Fruit fly (Drosophila melanogaster) whole organism, wandering third instar larva: ENCODE data around the gene Task6.

Source experiments
- Abd-B ChIP-seq: fragments of >200 bp; optimal IDR thresholded peaks from 2 replicates; lab custom pipeline; 2017; ENCODE audit warnings: missing biosample characterization, missing genetic modification characterization
- CG32264 ChIP-seq: fragments of 200-800 bp; sonication (Bioruptor generic); optimal IDR thresholded peaks from 2 replicates; lab custom pipeline; 2016; ENCODE audit warnings: missing biosample characterization, missing genetic modification characterization
- CG9705 ChIP-seq: fragments of 200-800 bp; sonication (Bioruptor generic); optimal IDR thresholded peaks from 2 replicates; lab custom pipeline; 2018; ENCODE audit warnings: missing biosample characterization, mild to moderate bottlenecking, missing genetic modification characterization
- Dfd ChIP-seq: fragments of >200 bp; optimal IDR thresholded peaks from 2 replicates; lab custom pipeline; 2017; ENCODE audit warnings: missing biosample characterization, missing genetic modification characterization
- Dif ChIP-seq: fragments of 200-275, 200-300 bp; sonication (Bioruptor generic); optimal IDR thresholded peaks from 2 replicates; lab custom pipeline; 2018; ENCODE audit warnings: missing biosample characterization, missing genetic modification characterization; ENCODE audit not compliant: partially characterized antibody
- GATAd ChIP-seq: sonication (Bioruptor generic); optimal IDR thresholded peaks from 2 replicates; lab custom pipeline; 2016; ENCODE audit warnings: missing biosample characterization, missing genetic modification characterization
- Hnf4 ChIP-seq: fragments of 200-800 bp; sonication (Bioruptor generic); optimal IDR thresholded peaks from 2 replicates; lab custom pipeline; 2016; ENCODE audit warnings: missing biosample characterization, mild to moderate bottlenecking, missing genetic modification characterization
- Hr83 ChIP-seq: fragments of 200-300 bp; sonication (Bioruptor generic); optimal IDR thresholded peaks from 2 replicates; lab custom pipeline; 2016; ENCODE audit warnings: missing biosample characterization, mild to moderate bottlenecking, missing genetic modification characterization, moderate library complexity; ENCODE audit not compliant: poor library complexity, severe bottlenecking
- Jra ChIP-seq: sonication (Bioruptor generic); optimal IDR thresholded peaks from 2 replicates; lab custom pipeline; 2016; ENCODE audit warnings: missing biosample characterization, missing genetic modification characterization
- Mio ChIP-seq: sonication (Bioruptor generic); optimal IDR thresholded peaks from 2 replicates; lab custom pipeline; 2016; ENCODE audit warnings: missing biosample characterization, missing genetic modification characterization
- Myc ChIP-seq: fragments of >200 bp; optimal IDR thresholded peaks from 2 replicates; lab custom pipeline; 2017
- N ChIP-seq: fragments of >200 bp; optimal IDR thresholded peaks from 2 replicates; lab custom pipeline; 2018; ENCODE audit warnings: missing biosample characterization, missing external identifiers, missing genetic modification characterization
- OdsH ChIP-seq: fragments of 200-800 bp; sonication (Bioruptor generic); optimal IDR thresholded peaks from 2 replicates; lab custom pipeline; 2016; ENCODE audit warnings: missing biosample characterization, mild to moderate bottlenecking, missing genetic modification characterization
- Rel ChIP-seq, 2 experiments: fragments of 200-800 bp; sonication (Bioruptor generic) in 1 of 2; optimal IDR thresholded peaks; 2 replicates in 1 of 2; 3 replicates in 1 of 2; lab custom pipeline; 2016 to 2019; ENCODE audit warnings: mild to moderate bottlenecking in 2 of 2, missing biosample characterization in 2 of 2, missing genetic modification characterization in 2 of 2, moderate library complexity in 1 of 2
- Sp1 ChIP-seq: fragments of 200-800 bp; sonication (Bioruptor generic); optimal IDR thresholded peaks from 3 replicates; lab custom pipeline; 2019; ENCODE audit warnings: missing biosample characterization, mild to moderate bottlenecking, missing genetic modification characterization, moderate library complexity
- Vsx2 ChIP-seq: fragments of 200-300, 225-300 bp; sonication (Bioruptor generic); optimal IDR thresholded peaks from 2 replicates; lab custom pipeline; 2018; ENCODE audit warnings: missing biosample characterization, missing genetic modification characterization; ENCODE audit not compliant: partially characterized antibody
- br ChIP-seq: fragments of 200-800 bp; sonication (Bioruptor generic); optimal IDR thresholded peaks from 2 replicates; lab custom pipeline; 2016; ENCODE audit warnings: missing biosample characterization, missing genetic modification characterization
- brk ChIP-seq: fragments of 200-800 bp; sonication (Bioruptor generic); optimal IDR thresholded peaks from 2 replicates; lab custom pipeline; 2016; ENCODE audit warnings: missing biosample characterization, mild to moderate bottlenecking, missing genetic modification characterization
- dl ChIP-seq, 2 experiments: fragments of 175-275, 200-275 bp in 1 of 2; fragments of 200-275 bp in 1 of 2; sonication (Bioruptor generic); optimal IDR thresholded peaks; lab custom pipeline; 2018; ENCODE audit warnings: mild to moderate bottlenecking in 2 of 2, missing biosample characterization in 2 of 2, missing genetic modification characterization in 2 of 2, moderate library complexity in 2 of 2; ENCODE audit not compliant: partially characterized antibody in 2 of 2, insufficient read depth in 1 of 2
- dmrt93B ChIP-seq: fragments of 200-800 bp; sonication (Bioruptor generic); optimal IDR thresholded peaks from 2 replicates; lab custom pipeline; 2018; ENCODE audit warnings: missing biosample characterization, mild to moderate bottlenecking, missing genetic modification characterization
- dsf ChIP-seq: sonication (Bioruptor generic); optimal IDR thresholded peaks from 2 replicates; lab custom pipeline; 2016; ENCODE audit warnings: missing biosample characterization, missing genetic modification characterization, borderline replicate concordance
- ey ChIP-seq: fragments of 200-800 bp; sonication (Bioruptor generic); optimal IDR thresholded peaks from 2 replicates; lab custom pipeline; 2016; ENCODE audit warnings: missing biosample characterization, missing genetic modification characterization
- foxo ChIP-seq, 2 experiments: fragments of 200-800 bp; sonication (Bioruptor generic); optimal IDR thresholded peaks; 2 replicates in 1 of 2; 3 replicates in 1 of 2; lab custom pipeline; 2016 to 2017; ENCODE audit warnings: missing biosample characterization in 2 of 2, missing genetic modification characterization in 2 of 2
- jim ChIP-seq: fragments of 175-275, 200-325 bp; sonication (Bioruptor generic); optimal IDR thresholded peaks from 2 replicates; lab custom pipeline; 2016; ENCODE audit warnings: missing biosample characterization, mild to moderate bottlenecking, missing genetic modification characterization
- lola ChIP-seq: fragments of >200 bp; optimal IDR thresholded peaks from 2 replicates; lab custom pipeline; 2017; ENCODE audit warnings: missing biosample characterization, missing genetic modification characterization
- pan ChIP-seq: fragments of >200 bp; optimal IDR thresholded peaks from 2 replicates; lab custom pipeline; 2017
- psq ChIP-seq: fragments of 200-800 bp; sonication (Bioruptor generic); optimal IDR thresholded peaks from 3 replicates; lab custom pipeline; 2017; ENCODE audit warnings: missing biosample characterization, mild to moderate bottlenecking, missing genetic modification characterization, moderate library complexity
- rgr ChIP-seq: fragments of 200-800 bp; sonication (Bioruptor generic); optimal IDR thresholded peaks from 3 replicates; lab custom pipeline; 2016; ENCODE audit warnings: missing biosample characterization, mild to moderate bottlenecking, missing genetic modification characterization
- sage ChIP-seq: fragments of 200-800 bp; sonication (Bioruptor generic); optimal IDR thresholded peaks from 2 replicates; lab custom pipeline; 2016; ENCODE audit warnings: missing biosample characterization, mild to moderate bottlenecking, missing genetic modification characterization
- sv ChIP-seq: fragments of 200-800 bp; sonication (Bioruptor generic); optimal IDR thresholded peaks from 3 replicates; lab custom pipeline; 2016; ENCODE audit warnings: missing biosample characterization, missing genetic modification characterization
- usp ChIP-seq: fragments of >200 bp; optimal IDR thresholded peaks from 2 replicates; lab custom pipeline; 2017; ENCODE audit warnings: missing biosample characterization, missing genetic modification characterization
- woc ChIP-seq: sonication (Bioruptor generic); optimal IDR thresholded peaks from 2 replicates; lab custom pipeline; 2016; ENCODE audit warnings: missing biosample characterization, mild to moderate bottlenecking, missing genetic modification characterization

Gene Task6

DNA sequence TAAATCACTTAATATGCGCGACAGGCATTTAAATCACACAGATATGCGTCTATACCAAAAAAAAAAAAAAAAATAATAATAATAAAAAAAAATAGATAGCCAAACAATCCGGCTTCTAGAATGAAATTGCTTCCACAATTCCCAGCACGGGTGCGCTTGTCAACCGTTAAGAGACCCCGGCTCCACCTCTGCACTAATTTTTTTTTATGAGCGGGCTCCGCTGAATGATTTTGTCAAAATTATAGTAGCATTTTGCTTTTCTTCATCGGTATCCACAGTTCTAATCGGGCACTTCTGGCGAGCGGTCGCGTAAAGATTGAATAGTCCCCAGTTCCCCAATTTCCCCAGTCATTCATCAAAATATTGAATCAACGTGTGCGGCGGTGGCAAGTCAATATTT lies 32.1 kb upstream of the Task6 start, which contains the start of gene Adgf-C:
TSS of gene Adgf-C (plus strand) at position 301 of the 400 bp plus-strand sequence.
- TF ChIP-seq Vsx2 (GFP tag; lab: Kevin White, UChicago): no peak
- no peak for TF ChIP-seq br
- no peak for TF ChIP-seq brk (GFP tag; lab: Kevin White, UChicago)
- no peak for TF ChIP-seq pan (lab: Kevin White, UChicago)
- no peak for TF ChIP-seq foxo (GFP tag; optimal IDR thresholded peaks at IDR 0.05; lab: Kevin White, UChicago)
- no peak for TF ChIP-seq Dfd (GFP tag; lab: Kevin White, UChicago)
- TF ChIP-seq sv (GFP tag; lab: Kevin White, UChicago): no peak
- no peak for TF ChIP-seq OdsH (GFP tag; lab: Kevin White, UChicago)
- no peak for TF ChIP-seq rgr
- TF ChIP-seq N: no peak
- TF ChIP-seq dmrt93B (GFP tag; lab: Kevin White, UChicago): no peak
- no peak for TF ChIP-seq ey
- no peak for TF ChIP-seq Myc (lab: Kevin White, UChicago)
- TF ChIP-seq CG32264 (GFP tag; lab: Kevin White, UChicago): no peak
- no peak for TF ChIP-seq lola
- TF ChIP-seq Mio: no peak

DNA sequence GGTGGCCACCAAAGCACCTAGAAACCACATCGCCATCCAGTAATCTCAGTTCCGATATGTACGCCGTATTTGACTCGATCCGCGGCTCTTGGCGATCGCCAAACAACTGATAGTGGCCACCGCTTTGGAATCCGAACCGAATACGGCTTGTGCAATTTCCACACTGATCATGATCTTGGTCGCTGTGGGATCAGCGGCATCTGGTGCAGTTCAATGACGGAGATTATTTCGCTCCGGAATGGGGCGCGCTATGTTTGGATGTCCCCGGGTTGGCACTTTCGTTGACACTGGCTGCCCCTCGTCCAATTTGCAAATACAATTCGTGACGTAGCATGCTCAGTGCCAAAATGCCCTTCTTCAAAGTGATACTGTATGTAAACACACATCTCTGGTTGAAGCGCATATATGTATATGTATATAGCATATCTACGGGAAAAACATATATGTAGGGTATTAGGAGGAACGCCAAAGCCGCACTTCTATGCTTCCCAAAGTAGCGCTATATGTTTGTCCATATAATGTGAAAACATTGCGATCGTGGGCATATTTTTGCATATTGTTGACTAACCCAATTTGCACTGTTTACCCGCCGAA lies 31.0 kb upstream of the Task6 start, which contains the start of gene Adgf-D:
TSS of gene Adgf-D (minus strand) at position 111 of the 594 bp plus-strand sequence.
- TF ChIP-seq Rel (GFP tag; optimal IDR thresholded peaks at IDR 0.05; lab: Kevin White, UChicago) (no peak), Rel (tag; optimal IDR thresholded peaks at IDR 0.05; lab: Kevin White, UChicago) (peak; percentile 55), Dif (GFP tag; lab: Kevin White, UChicago) (no peak), sage (GFP tag; lab: Kevin White, UChicago) (no peak), dsf (no peak)
- TF ChIP-seq, all 38 proteins: peak for 1

DNA sequence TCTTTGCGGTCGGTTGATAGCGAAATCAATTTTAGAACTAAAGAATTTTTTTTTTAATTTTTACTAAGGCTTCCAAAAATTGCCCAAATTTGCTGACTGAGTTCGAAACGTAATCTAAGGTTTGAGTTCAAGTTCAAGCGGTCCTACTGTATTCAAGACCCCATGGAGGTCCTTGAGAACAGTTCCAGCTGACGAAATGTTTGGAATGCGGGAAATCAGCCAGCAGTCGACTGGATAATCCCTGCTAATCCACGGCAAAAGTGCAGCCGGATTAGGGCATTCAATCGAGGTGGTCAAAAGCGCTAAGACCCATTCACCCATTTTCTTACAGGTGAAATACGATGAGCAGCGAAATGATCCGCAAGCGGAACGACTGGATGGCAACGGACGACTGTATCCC lies 26.4 kb upstream of the Task6 start, which contains the start of gene f-cup:
TSS of gene f-cup (minus strand) at position 101 of the 400 bp plus-strand sequence.
- TF ChIP-seq foxo (GFP tag; optimal IDR thresholded peaks at IDR 0.05; lab: Kevin White, UChicago): no peak
- TF ChIP-seq jim (GFP tag; lab: Kevin White, UChicago): no peak
- no peak for TF ChIP-seq CG32264 (GFP tag; lab: Kevin White, UChicago)
- no peak for TF ChIP-seq N
- TF ChIP-seq dmrt93B (GFP tag; lab: Kevin White, UChicago): no peak
- no peak for TF ChIP-seq Abd-B
- TF ChIP-seq psq: no peak
- no peak for TF ChIP-seq br
- TF ChIP-seq pan (lab: Kevin White, UChicago): no peak
- TF ChIP-seq usp: no peak
- no peak for TF ChIP-seq Hr83 (GFP tag; lab: Kevin White, UChicago)
- TF ChIP-seq, all 38 proteins: peak for 0

DNA sequence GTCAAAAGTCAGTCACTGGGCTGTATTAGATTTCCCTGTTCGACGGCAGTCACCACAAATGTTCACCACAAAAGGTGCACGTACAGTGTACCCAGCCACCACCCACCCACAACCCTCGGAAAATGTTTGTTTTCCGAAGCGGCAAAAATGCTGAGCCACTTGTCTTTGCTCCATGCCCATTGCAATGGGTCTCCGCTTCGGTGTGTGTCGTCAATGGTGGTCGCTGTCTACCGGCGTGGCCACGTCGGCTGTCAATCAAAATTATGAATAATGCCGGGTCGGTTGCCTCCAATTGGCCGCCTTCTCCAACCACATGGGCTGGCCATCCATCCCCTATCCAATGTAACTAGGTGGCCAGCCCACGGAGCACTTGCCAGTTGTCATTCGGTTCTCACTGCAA lies 25.9 kb upstream of the Task6 start, which contains the start of gene ninaB:
TSS of gene ninaB (plus strand) at position 374 of the 400 bp plus-strand sequence.
- TF ChIP-seq Dfd (GFP tag; lab: Kevin White, UChicago) (no peak), woc (GFP tag; lab: Kevin White, UChicago) (no peak), GATAd (GFP tag; lab: Kevin White, UChicago) (no peak), brk (GFP tag; lab: Kevin White, UChicago) (no peak), Mio (no peak), Sp1 (GFP tag; lab: Kevin White, UChicago) (no peak), ey (no peak), Jra (GFP tag; lab: Kevin White, UChicago) (no peak), sage (GFP tag; lab: Kevin White, UChicago) (no peak), CG9705 (GFP tag; lab: Kevin White, UChicago) (no peak), Abd-B (no peak), Hnf4 (GFP tag; lab: Kevin White, UChicago) (no peak), Vsx2 (GFP tag; lab: Kevin White, UChicago) (no peak), dl (GFP tag; optimal IDR thresholded peaks at IDR 0.05; lab: Kevin White, UChicago; ENCODE audit: insufficient read depth in 1 of 2, partially characterized antibody in 2 of 2) (no peak)
